Fruit fly (Drosophila melanogaster) whole organism, embryonic: ENCODE results near the gene CG11458.
A peak's percentile ranks its signal among the peaks of the same experiment; 100 is the strongest.

Experiments
- Adf1 ChIP-seq: fragments of 200-800 bp; sonication (Bioruptor generic); IDR thresholded peaks from 2 replicates; pipeline ENCODE4 v1.3.6; 2022; ENCODE audit warnings: missing biosample characterization, missing genetic modification characterization
- Bdp1 ChIP-seq: fragments of 200-800 bp; sonication (Bioruptor generic); optimal IDR thresholded peaks from 3 replicates; lab custom pipeline; 2016; ENCODE audit warnings: missing biosample characterization, missing genetic modification characterization
- Bgb ChIP-seq: fragments of 200-800 bp; sonication (Bioruptor generic); IDR thresholded peaks from 2 replicates; pipeline ENCODE4 v1.3.6; 2022; ENCODE audit warnings: missing biosample characterization, missing genetic modification characterization; ENCODE audit not compliant: partially characterized antibody
- CG10654 ChIP-seq: fragments of 200-800 bp; sonication (Bioruptor generic); optimal IDR thresholded peaks from 2 replicates; lab custom pipeline; 2016; ENCODE audit warnings: missing biosample characterization, missing genetic modification characterization
- CG14441 ChIP-seq: fragments of 200-800 bp; sonication (Bioruptor generic); IDR thresholded peaks from 2 replicates; pipeline ENCODE4 v1.3.6; 2022; ENCODE audit warnings: missing biosample characterization, missing genetic modification characterization
- CG15073 ChIP-seq: fragments of 200-800 bp; sonication (Bioruptor generic); optimal IDR thresholded peaks from 2 replicates; lab custom pipeline; 2016; ENCODE audit warnings: missing biosample characterization, missing genetic modification characterization
- CG1529 ChIP-seq: fragments of 200-800 bp; sonication (Bioruptor generic); optimal IDR thresholded peaks from 3 replicates; lab custom pipeline; 2018; ENCODE audit warnings: missing biosample characterization, missing genetic modification characterization
- CG15696 ChIP-seq: fragments of 200-800 bp; sonication (Bioruptor generic); optimal IDR thresholded peaks from 2 replicates; lab custom pipeline; 2019; ENCODE audit warnings: missing biosample characterization, mild to moderate bottlenecking, missing genetic modification characterization, moderate library complexity
- CG1602 ChIP-seq: fragments of 200-800 bp; sonication (Bioruptor generic); optimal IDR thresholded peaks from 3 replicates; lab custom pipeline; 2016; ENCODE audit warnings: missing biosample characterization, missing genetic modification characterization
- CG16813 ChIP-seq: fragments of 200-800 bp; sonication (Bioruptor generic); IDR thresholded peaks from 3 replicates; pipeline ENCODE4 v1.3.6; 2022; ENCODE audit warnings: missing biosample characterization, missing genetic modification characterization; ENCODE audit not compliant: partially characterized antibody
- CG17568 ChIP-seq: fragments of 200-800 bp; sonication (Bioruptor generic); optimal IDR thresholded peaks from 2 replicates; lab custom pipeline; 2018; ENCODE audit warnings: missing biosample characterization, mild to moderate bottlenecking, missing genetic modification characterization, moderate library complexity
- CG17912 ChIP-seq: fragments of 200-800 bp; sonication (Bioruptor generic); optimal IDR thresholded peaks from 2 replicates; lab custom pipeline; 2018; ENCODE audit warnings: missing biosample characterization, mild to moderate bottlenecking, missing genetic modification characterization
- CG18262 ChIP-seq: fragments of 200-800 bp; optimal IDR thresholded peaks from 3 replicates; lab custom pipeline; 2019; ENCODE audit warnings: missing biosample characterization, mild to moderate bottlenecking, missing genetic modification characterization, moderate library complexity
- CG2199 ChIP-seq: fragments of 200-800 bp; sonication (Bioruptor generic); IDR thresholded peaks from 3 replicates; pipeline ENCODE4 v1.3.6; 2022; ENCODE audit warnings: missing biosample characterization, missing genetic modification characterization
- CG2889 ChIP-seq: fragments of 200-800 bp; sonication (Bioruptor generic); IDR thresholded peaks from 3 replicates; pipeline ENCODE4 v1.3.6; 2022; ENCODE audit warnings: missing biosample characterization, missing genetic modification characterization
- CG30020 ChIP-seq: fragments of 200-800 bp; optimal IDR thresholded peaks from 2 replicates; lab custom pipeline; 2019; ENCODE audit warnings: missing biosample characterization, mild to moderate bottlenecking, missing genetic modification characterization, moderate library complexity
- CG32767 ChIP-seq: fragments of 200-800 bp; sonication (Bioruptor generic); IDR thresholded peaks from 2 replicates; pipeline ENCODE4 v1.3.6; 2022; ENCODE audit warnings: missing biosample characterization, missing genetic modification characterization
- CG4617 ChIP-seq: fragments of 200-800 bp; sonication (Bioruptor generic); optimal IDR thresholded peaks from 3 replicates; lab custom pipeline; 2016; ENCODE audit warnings: missing biosample characterization, missing genetic modification characterization, borderline replicate concordance
- CG4854 ChIP-seq: fragments of 200-800 bp; sonication (Bioruptor generic); optimal IDR thresholded peaks from 2 replicates; lab custom pipeline; 2016; ENCODE audit warnings: missing biosample characterization, missing genetic modification characterization, inconsistent platforms
- CG6254 ChIP-seq: fragments of 200-800 bp; sonication (Bioruptor generic); optimal IDR thresholded peaks from 3 replicates; lab custom pipeline; 2017; ENCODE audit warnings: mild to moderate bottlenecking, missing biosample characterization, missing genetic modification reagents, missing genetic modification characterization
- CG7745 ChIP-seq: fragments of 200-800 bp; sonication (Bioruptor generic); optimal IDR thresholded peaks from 2 replicates; lab custom pipeline; 2018; ENCODE audit warnings: missing biosample characterization, mild to moderate bottlenecking, missing genetic modification characterization, moderate library complexity
- Dbx ChIP-seq: fragments of 200-800 bp; sonication (Bioruptor generic); IDR thresholded peaks from 3 replicates; pipeline ENCODE4 v1.3.6; 2022; ENCODE audit warnings: missing biosample characterization, missing genetic modification characterization
- Doc2 ChIP-seq: fragments of 200-800 bp; sonication (Bioruptor generic); IDR thresholded peaks from 2 replicates; pipeline ENCODE4 v1.3.6; 2022; ENCODE audit warnings: missing biosample characterization, missing genetic modification characterization
- Dp ChIP-seq: fragments of 200-800 bp; sonication (Bioruptor generic); optimal IDR thresholded peaks from 2 replicates; lab custom pipeline; 2018; ENCODE audit warnings: missing biosample characterization, mild to moderate bottlenecking, missing genetic modification characterization, moderate library complexity
- E2f2 ChIP-seq: fragments of 200-800 bp; sonication (Bioruptor generic); IDR thresholded peaks from 2 replicates; pipeline ENCODE4 v1.3.6; 2022; ENCODE audit warnings: missing biosample characterization, missing genetic modification characterization
- Fer3 ChIP-seq: fragments of 200-800 bp; sonication (Bioruptor generic); optimal IDR thresholded peaks from 2 replicates; lab custom pipeline; 2018; ENCODE audit warnings: missing biosample characterization, mild to moderate bottlenecking, missing genetic modification characterization, moderate library complexity
- H2.0 ChIP-seq: fragments of 200-800 bp; sonication (Bioruptor generic); IDR thresholded peaks from 2 replicates; pipeline ENCODE4 v1.3.6; 2022; ENCODE audit warnings: missing biosample characterization, missing genetic modification characterization
- Lim3 ChIP-seq: fragments of 200-800 bp; sonication (Bioruptor generic); IDR thresholded peaks from 2 replicates; pipeline ENCODE4 v1.3.6; 2022; ENCODE audit warnings: missing biosample characterization, missing genetic modification characterization
- MESR4 ChIP-seq: fragments of 200-800 bp; sonication (Bioruptor generic); optimal IDR thresholded peaks from 2 replicates; lab custom pipeline; 2018; ENCODE audit warnings: missing biosample characterization, mild to moderate bottlenecking, missing genetic modification characterization, moderate library complexity
- Nf-YB ChIP-seq: fragments of 200-800 bp; sonication (Bioruptor generic); optimal IDR thresholded peaks from 3 replicates; lab custom pipeline; 2019; ENCODE audit warnings: missing biosample characterization, mild to moderate bottlenecking, missing genetic modification characterization, moderate library complexity
- Oaz ChIP-seq: fragments of 200-800 bp; sonication (Bioruptor generic); IDR thresholded peaks from 2 replicates; pipeline ENCODE4 v1.3.6; 2022; ENCODE audit warnings: missing biosample characterization, missing genetic modification characterization
- Optix ChIP-seq: fragments of 200-800 bp; sonication (Bioruptor generic); IDR thresholded peaks from 3 replicates; pipeline ENCODE4 v1.3.6; 2022; ENCODE audit warnings: missing biosample characterization, missing genetic modification characterization
- Pdp1 ChIP-seq, 2 experiments: fragments of 200-800 bp; sonication (Bioruptor generic); optimal IDR thresholded peaks; 3 replicates each; lab custom pipeline; 2016; ENCODE audit warnings: missing biosample characterization in 2 of 2, missing genetic modification characterization in 2 of 2, mild to moderate bottlenecking in 1 of 2, moderate library complexity in 1 of 2
- Ptx1 ChIP-seq: fragments of 200-800 bp; sonication (Bioruptor generic); IDR thresholded peaks from 2 replicates; pipeline ENCODE4 v1.3.6; 2022; ENCODE audit warnings: missing biosample characterization, missing genetic modification characterization
- Six4 ChIP-seq: fragments of 200-800 bp; sonication (Bioruptor generic); optimal IDR thresholded peaks from 2 replicates; lab custom pipeline; 2016; ENCODE audit warnings: missing biosample characterization, missing genetic modification characterization
- Sry-δ ChIP-seq: fragments of 200-800 bp; sonication (Bioruptor generic); optimal IDR thresholded peaks from 2 replicates; lab custom pipeline; 2016; ENCODE audit warnings: missing biosample characterization, missing genetic modification characterization
- Xbp1 ChIP-seq: fragments of 200-800 bp; sonication (Bioruptor generic); optimal IDR thresholded peaks from 3 replicates; lab custom pipeline; 2016; ENCODE audit warnings: missing biosample characterization, mild to moderate bottlenecking, missing genetic modification characterization
- ab ChIP-seq: fragments of 200-800 bp; sonication (Bioruptor generic); optimal IDR thresholded peaks from 2 replicates; lab custom pipeline; 2016; ENCODE audit warnings: missing biosample characterization, missing genetic modification characterization
- abd-A ChIP-seq: fragments of 200-800 bp; sonication (Bioruptor generic); optimal IDR thresholded peaks from 3 replicates; lab custom pipeline; 2019; ENCODE audit warnings: missing biosample characterization, mild to moderate bottlenecking, missing genetic modification characterization, moderate library complexity
- al ChIP-seq: fragments of 200-800 bp; sonication (Bioruptor generic); IDR thresholded peaks from 2 replicates; pipeline ENCODE4 v1.3.6; 2022; ENCODE audit warnings: missing biosample characterization, missing genetic modification characterization
- br ChIP-seq: fragments of >200 bp; optimal IDR thresholded peaks from 2 replicates; lab custom pipeline; 2017
- bsh ChIP-seq, 2 experiments: fragments of 200-800 bp; sonication (Bioruptor generic); optimal IDR thresholded peaks; 2 replicates each; lab custom pipeline; 2017 to 2018; ENCODE audit warnings: mild to moderate bottlenecking in 2 of 2, missing biosample characterization in 2 of 2, missing genetic modification characterization in 2 of 2, moderate library complexity in 1 of 2
- chif ChIP-seq, 2 experiments: fragments of 200-800 bp; sonication (Bioruptor generic); optimal IDR thresholded peaks; 3 replicates each; lab custom pipeline; 2016; ENCODE audit warnings: missing biosample characterization in 2 of 2, missing genetic modification characterization in 2 of 2
- pnt ChIP-seq: fragments of 200-800 bp; sonication (Bioruptor generic); optimal IDR thresholded peaks from 3 replicates; lab custom pipeline; 2016; ENCODE audit warnings: missing biosample characterization, missing genetic modification characterization
- sisA ChIP-seq: fragments of 200-800 bp; sonication (Bioruptor generic); IDR thresholded peaks from 2 replicates; pipeline ENCODE4 v1.3.6; 2022; ENCODE audit warnings: missing biosample characterization, missing genetic modification characterization
- sob ChIP-seq: fragments of 200-800 bp; sonication (Bioruptor generic); IDR thresholded peaks from 2 replicates; pipeline ENCODE4 v1.3.6; 2022; ENCODE audit warnings: missing biosample characterization, missing genetic modification characterization
- sqz ChIP-seq: fragments of 200-800 bp; sonication (Bioruptor generic); optimal IDR thresholded peaks from 3 replicates; lab custom pipeline; 2018; ENCODE audit warnings: missing biosample characterization, mild to moderate bottlenecking, missing genetic modification characterization
- stc ChIP-seq: fragments of 200-800 bp; sonication (Bioruptor generic); IDR thresholded peaks from 2 replicates; pipeline ENCODE4 v1.3.6; 2022; ENCODE audit warnings: missing biosample characterization, missing genetic modification characterization
- sug ChIP-seq: fragments of 200-800 bp; optimal IDR thresholded peaks from 2 replicates; lab custom pipeline; 2019; ENCODE audit warnings: missing biosample characterization, mild to moderate bottlenecking, missing genetic modification characterization, moderate library complexity
- unc-4 ChIP-seq: fragments of 200-800 bp; sonication (Bioruptor generic); IDR thresholded peaks from 2 replicates; pipeline ENCODE4 v1.3.6; 2022; ENCODE audit warnings: missing biosample characterization, missing genetic modification characterization; ENCODE audit not compliant: partially characterized antibody
- wor ChIP-seq: fragments of 200-800 bp; sonication (Bioruptor generic); IDR thresholded peaks from 2 replicates; pipeline ENCODE4 v1.3.6; 2022; ENCODE audit warnings: missing biosample characterization, missing genetic modification characterization

CG11458 gene

dm6 chr3L:20950136-20950499 is 44.5 kb downstream of the CG11458 start (continued):
- TF ChIP-seq Fer3 (tag; lab: Kevin White, UChicago) (peak; percentile 11), pnt (peak; percentile 11), CG2199 (GFP tag; lab: Robert Waterston, UW) (no peak), wor (GFP tag; lab: Robert Waterston, UW) (no peak; the same call in 1 of the 2 replicates), Dbx (GFP tag; lab: Robert Waterston, UW) (no peak), CG14441 (GFP tag; lab: Robert Waterston, UW) (no peak), Ptx1 (GFP tag; lab: Robert Waterston, UW) (peak; percentile 56; the same call in 1 of the 2 replicates), Doc2 (GFP tag; lab: Robert Waterston, UW) (no peak), Six4 (GFP tag; lab: Kevin White, UChicago) (peak; percentile 51), CG4854 (no peak), CG30020 (tag; lab: Kevin White, UChicago) (peak; percentile 30), CG1602 (peak; percentile 59), Oaz (GFP tag; lab: Robert Waterston, UW) (no peak), stc (GFP tag; lab: Robert Waterston, UW) (peak; percentile 47; the same call in 1 of the 2 replicates), CG2889 (no peak), abd-A (no peak), Lim3 (GFP tag; lab: Robert Waterston, UW) (no peak), CG18262 (tag; lab: Kevin White, UChicago) (peak; percentile 90), E2f2 (GFP tag; lab: Robert Waterston, UW) (0 out of 2 replicates have a peak, but pooled peaks have one; percentile 5), bsh (GFP tag; optimal IDR thresholded peaks at IDR 0.05; lab: Kevin White, UChicago) (peak; percentile 88 to 91), unc-4 (GFP tag; lab: Robert Waterston, UW) (no peak), chif (GFP tag; optimal IDR thresholded peaks at IDR 0.05; lab: Kevin White, UChicago) (peak; percentile 45 to 53), Bdp1 (no peak), Optix (GFP tag; lab: Robert Waterston, UW) (no peak), sug (tag; lab: Kevin White, UChicago) (no peak), CG1529 (GFP tag; lab: Kevin White, UChicago) (peak; percentile 61), sqz (peak; percentile 40), Nf-YB (GFP tag; lab: Kevin White, UChicago) (no peak), CG15696 (tag; lab: Kevin White, UChicago) (peak; percentile 52), sob (GFP tag; lab: Robert Waterston, UW) (no peak), CG17568 (GFP tag; lab: Kevin White, UChicago) (peak; percentile 5), CG17912 (no peak), CG7745 (tag; lab: Kevin White, UChicago) (no peak), Adf1 (GFP tag; lab: Robert Waterston, UW) (no peak), br (lab: Kevin White, UChicago) (no peak), Pdp1 (GFP tag; optimal IDR thresholded peaks at IDR 0.05; lab: Kevin White, UChicago) (peak in 1 of 2 experiments; percentile 15), Xbp1 (GFP tag; lab: Kevin White, UChicago) (peak; percentile 62), al (GFP tag; lab: Robert Waterston, UW) (no peak), CG10654 (GFP tag; lab: Kevin White, UChicago) (peak; percentile 21), Dp (no peak), H2.0 (GFP tag; lab: Robert Waterston, UW) (no peak), Bgb (GFP tag; lab: Robert Waterston, UW) (no peak), CG6254 (peak; percentile 77), CG4617 (GFP tag; lab: Kevin White, UChicago) (no peak), MESR4 (no peak), ab (GFP tag; lab: Kevin White, UChicago) (no peak), CG32767 (GFP tag; lab: Robert Waterston, UW) (no peak; the same call in 1 of the 2 replicates), Sry-δ (GFP tag; lab: Kevin White, UChicago) (no peak), sisA (GFP tag; lab: Robert Waterston, UW) (peak; percentile 59; the same call in 1 of the 2 replicates), CG15073 (no peak), CG16813 (GFP tag; lab: Robert Waterston, UW) (no peak)
